Fruit fly (Drosophila melanogaster): ENCODE measurements around the gene Ugt307A1.

The Ugt307A1 gene

DNA sequence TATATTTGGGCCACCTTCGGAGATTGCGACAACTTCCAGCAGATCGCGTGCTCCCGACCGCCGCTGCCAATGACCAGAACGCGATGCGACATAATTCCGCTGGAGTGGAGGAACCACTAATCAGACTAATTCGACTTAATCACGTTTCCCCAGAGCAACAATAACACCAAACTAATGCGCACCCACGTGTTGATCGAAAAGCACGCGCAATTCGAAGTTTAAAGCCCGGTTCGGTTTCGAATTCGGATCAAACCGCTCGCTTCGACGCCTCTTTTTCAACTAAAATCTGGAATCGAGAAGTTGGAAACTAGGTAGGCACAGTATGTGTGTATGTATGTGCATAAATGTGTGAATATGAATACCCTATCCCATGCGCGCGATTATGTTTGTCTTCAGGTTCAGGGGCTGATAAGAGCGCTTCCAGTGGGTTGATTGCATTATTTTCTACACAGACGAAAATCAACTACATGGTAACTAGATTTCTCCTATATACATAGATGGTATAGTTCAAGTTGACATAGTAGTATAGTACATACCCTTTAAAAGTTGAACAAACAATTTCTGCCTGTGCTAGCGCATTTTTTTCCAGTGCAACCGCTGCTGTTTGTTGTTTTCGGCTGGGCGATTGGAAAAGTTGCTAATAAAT, 44.0 kb upstream of the Ugt307A1 start, which contains the start of gene Gart (continued):
- TF ChIP-seq Blimp-1 (GFP tag; optimal IDR thresholded peaks at IDR 0.05) = no peak
- TF ChIP-seq CG12219 (GFP tag; optimal IDR thresholded peaks at IDR 0.05) = peak; percentile 46
- TF ChIP-seq fd3F (GFP tag; optimal IDR thresholded peaks at IDR 0.05) = peak; percentile 52
- no peak for TF ChIP-seq CG6689 (GFP tag; IDR thresholded peaks at IDR 0.05)
- TF ChIP-seq Lpt (GFP tag; optimal IDR thresholded peaks at IDR 0.05) = no peak
- peak; percentile 84 for TF ChIP-seq gem (tag; optimal IDR thresholded peaks at IDR 0.05)
- peak; percentile 43 for TF ChIP-seq CG18619 (GFP tag; optimal IDR thresholded peaks at IDR 0.05)
- no peak for TF ChIP-seq CG6813 (GFP tag; optimal IDR thresholded peaks at IDR 0.05)
- peak; percentile 49 for TF ChIP-seq salm (tag; optimal IDR thresholded peaks at IDR 0.05)
- TF ChIP-seq vnd (GFP tag; IDR thresholded peaks at IDR 0.05; ENCODE audit: partially characterized antibody) = no peak
- TF ChIP-seq grn (GFP tag; optimal IDR thresholded peaks at IDR 0.05) = peak; percentile 47
- TF ChIP-seq CG18262 (tag; optimal IDR thresholded peaks at IDR 0.05) = peak; percentile 8
- peak; percentile 57 for TF ChIP-seq Dek (tag; optimal IDR thresholded peaks at IDR 0.05)
- TF ChIP-seq pfk (GFP tag; optimal IDR thresholded peaks at IDR 0.05) = no peak
- TF ChIP-seq pho (GFP tag; optimal IDR thresholded peaks at IDR 0.05) = peak; percentile 66
- no peak for TF ChIP-seq CG10654 (GFP tag; optimal IDR thresholded peaks at IDR 0.05)
- TF ChIP-seq gfzf (GFP tag; optimal IDR thresholded peaks at IDR 0.05) = no peak
- TF ChIP-seq CG12769 (tag; optimal IDR thresholded peaks at IDR 0.05) = peak; percentile 86
- TF ChIP-seq Aef1 (GFP tag; IDR thresholded peaks at IDR 0.05) = peak; percentile 62; the same call in 2 of the 3 replicates
- no peak for TF ChIP-seq Dref (GFP tag; IDR thresholded peaks at IDR 0.05)
- TF ChIP-seq CG34376 (GFP tag; optimal IDR thresholded peaks at IDR 0.05) = peak; percentile 62
- no peak for TF ChIP-seq mld (GFP tag; IDR thresholded peaks at IDR 0.05; ENCODE audit: partially characterized antibody)
- no peak for TF ChIP-seq H15 (GFP tag; IDR thresholded peaks at IDR 0.05)
- no peak for TF ChIP-seq CG11560 (tag; IDR thresholded peaks at IDR 0.05)
- peak in 1 of 2 experiments; percentile 59 for TF ChIP-seq Hr78 (GFP tag; optimal IDR thresholded peaks at IDR 0.05)
- no peak for TF ChIP-seq Lim3 (GFP tag; IDR thresholded peaks at IDR 0.05)
- peak; percentile 52; the same call in 1 of the 2 replicates for TF ChIP-seq Drgx (GFP tag; IDR thresholded peaks at IDR 0.05)
- peak; percentile 40; the same call in 1 of the 2 replicates for TF ChIP-seq Taf1 (GFP tag; IDR thresholded peaks at IDR 0.05)
- peak in 1 of 2 experiments; percentile 1 for TF ChIP-seq insv (GFP tag; optimal IDR thresholded peaks at IDR 0.05)
- peak; percentile 80 for TF ChIP-seq CG8924 (tag; optimal IDR thresholded peaks at IDR 0.05)
- TF ChIP-seq zen (tag; optimal IDR thresholded peaks at IDR 0.05) = no peak
- no peak for TF ChIP-seq CG10565 (GFP tag; optimal IDR thresholded peaks at IDR 0.05)
- TF ChIP-seq CG7372 (GFP tag; IDR thresholded peaks at IDR 0.05) = peak; percentile 41; the same call in 1 of the 2 replicates
- TF ChIP-seq CG8359 (GFP tag; optimal IDR thresholded peaks at IDR 0.05; ENCODE audit: borderline replicate concordance) = no peak
- peak; percentile 54 for TF ChIP-seq CG12299 (tag; optimal IDR thresholded peaks at IDR 0.05)
- no peak for TF ChIP-seq Gug (GFP tag; IDR thresholded peaks at IDR 0.05)
- no peak; the same call in 2 of the 3 replicates for TF ChIP-seq B-H1 (GFP tag; IDR thresholded peaks at IDR 0.05)
- TF ChIP-seq h (optimal IDR thresholded peaks at IDR 0.05) = no peak
- TF ChIP-seq dan (GFP tag; IDR thresholded peaks at IDR 0.05) = no peak
- peak; percentile 43 for TF ChIP-seq cg (GFP tag; optimal IDR thresholded peaks at IDR 0.05)
- no peak for TF ChIP-seq sqz (GFP tag; optimal IDR thresholded peaks at IDR 0.05)
- peak; percentile 52 for TF ChIP-seq disco-r (GFP tag; optimal IDR thresholded peaks at IDR 0.05)
- no peak for TF ChIP-seq CG8281 (tag; optimal IDR thresholded peaks at IDR 0.05)
- no peak for TF ChIP-seq hth (optimal IDR thresholded peaks at IDR 0.05)
- no peak for TF ChIP-seq Tbp (GFP tag; optimal IDR thresholded peaks at IDR 0.05)
